Worm (Caenorhabditis elegans) whole organism, L4/young adult: ENCODE results near the gene M60.6.

Experiments
- W03F9.2 ChIP-seq: fragments of 150-350 bp; optimal IDR thresholded peaks from 2 replicates; lab custom pipeline; 2014; ENCODE audit warnings: missing biosample characterization, missing genetic modification characterization
- dao-5 ChIP-seq: sonication (generic microtip); optimal IDR thresholded peaks from 2 replicates; lab custom pipeline; 2016; ENCODE audit warnings: missing genotype, missing genetic modification characterization, moderate library complexity, missing compliant biosample characterization
- him-1 ChIP-seq: sonication (generic microtip); optimal IDR thresholded peaks from 2 replicates; lab custom pipeline; 2016; ENCODE audit warnings: missing genotype, missing genetic modification reagents, missing genetic modification characterization, missing compliant biosample characterization

M60.6 gene

ce11 chrX:8261125-8261684 lies 8.9 kb upstream of the M60.6 start, which contains the start of gene M60.7:
Gene M60.7, minus strand, starts transcription at chrX:8261175.
- TF ChIP-seq dao-5 (tag; lab: Kevin White, UChicago) (no peak), him-1 (tag; lab: Kevin White, UChicago) (no peak), W03F9.2 (tag; lab: Kevin White, UChicago) (no peak)

- no peak for TF ChIP-seq him-1 (tag; lab: Kevin White, UChicago)
- no peak for TF ChIP-seq W03F9.2 (tag; lab: Kevin White, UChicago)
- TF ChIP-seq dao-5 (tag; lab: Kevin White, UChicago), result no peak
Measured at ce11 chrX:8257687-8258086, 5.4 kb upstream of the M60.6 start.

ce11 chrX:8255433-8255832 lies 3.2 kb upstream of the M60.6 start:
- no peak for TF ChIP-seq him-1 (tag; lab: Kevin White, UChicago)
- TF ChIP-seq W03F9.2 (tag; lab: Kevin White, UChicago), result no peak
- no peak for TF ChIP-seq dao-5 (tag; lab: Kevin White, UChicago)

- TF ChIP-seq him-1 (tag; lab: Kevin White, UChicago) (no peak), dao-5 (tag; lab: Kevin White, UChicago) (no peak), W03F9.2 (tag; lab: Kevin White, UChicago) (no peak)
Measured at ce11 chrX:8247088-8247487, 5.2 kb downstream of the M60.6 start.

ce11 chrX:8246126-8246525 lies 6.1 kb downstream of the M60.6 start, which contains the start of gene kqt-2:
Gene kqt-2, minus strand, starts transcription at chrX:8246369.
- TF ChIP-seq him-1 (tag; lab: Kevin White, UChicago) (no peak), W03F9.2 (tag; lab: Kevin White, UChicago) (no peak), dao-5 (tag; lab: Kevin White, UChicago) (no peak)

- TF ChIP-seq dao-5 (tag; lab: Kevin White, UChicago) (no peak), him-1 (tag; lab: Kevin White, UChicago) (no peak), W03F9.2 (tag; lab: Kevin White, UChicago) (no peak)
Measured at ce11 chrX:8243116-8243515, 9.1 kb downstream of the M60.6 start.

ce11 chrX:8241906-8242305 lies 10.4 kb downstream of the M60.6 start, which contains the start of gene endu-2:
Gene endu-2, plus strand, starts transcription at chrX:8242301.
- TF ChIP-seq him-1 (tag; lab: Kevin White, UChicago) (no peak), W03F9.2 (tag; lab: Kevin White, UChicago) (no peak)

ce11 chrX:8238639-8239055 lies 13.6 kb downstream of the M60.6 start:
- no peak for TF ChIP-seq him-1 (tag; lab: Kevin White, UChicago)
- TF ChIP-seq dao-5 (tag; lab: Kevin White, UChicago), result no peak

ce11 chrX:8236515-8236914 lies 15.7 kb downstream of the M60.6 start:
- TF ChIP-seq dao-5 (tag; lab: Kevin White, UChicago) (no peak), him-1 (tag; lab: Kevin White, UChicago) (no peak), W03F9.2 (tag; lab: Kevin White, UChicago) (no peak)

ce11 chrX:8235994-8236393 lies 16.3 kb downstream of the M60.6 start, which contains the start of gene M60.4:
Gene M60.4, minus strand, starts transcription at chrX:8236314.
- TF ChIP-seq him-1 (tag; lab: Kevin White, UChicago) (no peak), W03F9.2 (tag; lab: Kevin White, UChicago) (no peak), dao-5 (tag; lab: Kevin White, UChicago) (no peak)

ce11 chrX:8233554-8233953 lies 18.7 kb downstream of the M60.6 start:
- TF ChIP-seq dao-5 (tag; lab: Kevin White, UChicago) (no peak), him-1 (tag; lab: Kevin White, UChicago) (no peak), W03F9.2 (tag; lab: Kevin White, UChicago) (no peak)

- TF ChIP-seq W03F9.2 (tag; lab: Kevin White, UChicago), result peak; percentile 58
- no peak for TF ChIP-seq dao-5 (tag; lab: Kevin White, UChicago)
- no peak for TF ChIP-seq him-1 (tag; lab: Kevin White, UChicago)
Measured at ce11 chrX:8231858-8232257, 20.4 kb downstream of the M60.6 start, which contains the start of gene K02A6.3. Gene K02A6.3, minus strand, starts transcription at chrX:8231931.

ce11 chrX:8230579-8230978 lies 21.7 kb downstream of the M60.6 start:
- TF ChIP-seq him-1 (tag; lab: Kevin White, UChicago) (no peak), W03F9.2 (tag; lab: Kevin White, UChicago) (no peak), dao-5 (tag; lab: Kevin White, UChicago) (no peak)

- TF ChIP-seq W03F9.2 (tag; lab: Kevin White, UChicago) (no peak), him-1 (tag; lab: Kevin White, UChicago) (no peak), dao-5 (tag; lab: Kevin White, UChicago) (no peak)
Measured at ce11 chrX:8229221-8229620, 23.0 kb downstream of the M60.6 start.
